Worm (Caenorhabditis elegans) whole organism, L2 larva: ENCODE results near the gene gcy-20.

Experiments
- ceh-82 ChIP-seq: fragments of 150-350 bp; optimal IDR thresholded peaks from 2 replicates; lab custom pipeline; 2014; ENCODE audit warnings: missing biosample characterization, missing genetic modification characterization
- snpc-4 ChIP-seq: fragments of 150-350 bp; optimal IDR thresholded peaks from 2 replicates; lab custom pipeline; 2014; ENCODE audit warnings: missing biosample characterization, missing genetic modification characterization

- TF ChIP-seq ceh-82 (tag; lab: Kevin White, UChicago) (no peak), snpc-4 (tag; lab: Kevin White, UChicago) (no peak)
Measured at ce11 chrV:16209837-16210236, 43.8 kb downstream of the gcy-20 start, which contains the start of gene oac-15.
